Fruit fly (Drosophila melanogaster) whole organism, embryonic: ENCODE measurements around the gene flfl.

ENCODE experiments used
- BEAF-32 ChIP-seq: fragments of 200-800 bp; sonication (Bioruptor generic); optimal IDR thresholded peaks from 3 replicates; lab custom pipeline; 2017; ENCODE audit warnings: missing biosample characterization, missing genetic modification characterization, mild to moderate bottlenecking, moderate library complexity, missing genetic modification reagents
- Blimp-1 ChIP-seq: fragments of 200-800 bp; sonication (Bioruptor generic); optimal IDR thresholded peaks from 3 replicates; lab custom pipeline; 2018; ENCODE audit warnings: missing biosample characterization, missing genetic modification characterization, mild to moderate bottlenecking, moderate library complexity, missing genetic modification reagents
- CG1024 ChIP-seq: fragments of 200-800 bp; sonication (Bioruptor generic); IDR thresholded peaks from 2 replicates; pipeline ENCODE4 v1.3.6; 2022; ENCODE audit warnings: missing biosample characterization, missing genetic modification characterization
- CG10543 ChIP-seq: fragments of 200-800 bp; sonication (Bioruptor generic); optimal IDR thresholded peaks from 3 replicates; lab custom pipeline; 2017; ENCODE audit warnings: missing biosample characterization, mild to moderate bottlenecking, missing genetic modification characterization, moderate library complexity
- CG11560 ChIP-seq: fragments of 200-800 bp; sonication (Bioruptor generic); IDR thresholded peaks from 3 replicates; pipeline ENCODE4 v1.3.6; 2022; ENCODE audit warnings: missing biosample characterization, missing genetic modification characterization
- CG12659 ChIP-seq: fragments of 200-800 bp; sonication (Bioruptor generic); optimal IDR thresholded peaks from 3 replicates; lab custom pipeline; 2017; ENCODE audit warnings: mild to moderate bottlenecking, missing biosample characterization, missing genetic modification reagents, missing genetic modification characterization
- CG13296 ChIP-seq: fragments of 200-800 bp; sonication (Bioruptor generic); optimal IDR thresholded peaks from 3 replicates; lab custom pipeline; 2018; ENCODE audit warnings: missing biosample characterization, mild to moderate bottlenecking, missing genetic modification characterization
- CG14014 ChIP-seq: fragments of 200-800 bp; sonication (Bioruptor generic); IDR thresholded peaks from 2 replicates; pipeline ENCODE4 v1.3.6; 2022; ENCODE audit warnings: missing biosample characterization, missing genetic modification characterization
- CG14860 ChIP-seq: fragments of 200-800 bp; sonication (Bioruptor generic); IDR thresholded peaks from 3 replicates; pipeline ENCODE4 v1.3.6; 2022; ENCODE audit warnings: missing biosample characterization, missing genetic modification characterization; ENCODE audit not compliant: partially characterized antibody
- CG1529 ChIP-seq: fragments of 200-800 bp; sonication (Bioruptor generic); optimal IDR thresholded peaks from 3 replicates; lab custom pipeline; 2018; ENCODE audit warnings: missing biosample characterization, missing genetic modification characterization
- CG17359 ChIP-seq: fragments of 200-800 bp; sonication (Bioruptor generic); optimal IDR thresholded peaks from 3 replicates; lab custom pipeline; 2018; ENCODE audit warnings: missing biosample characterization, mild to moderate bottlenecking, missing genetic modification characterization, moderate library complexity
- CG17912 ChIP-seq: fragments of 200-800 bp; sonication (Bioruptor generic); optimal IDR thresholded peaks from 2 replicates; lab custom pipeline; 2018; ENCODE audit warnings: missing biosample characterization, mild to moderate bottlenecking, missing genetic modification characterization
- CG1832 ChIP-seq: fragments of 200-800 bp; sonication (Bioruptor generic); optimal IDR thresholded peaks from 2 replicates; lab custom pipeline; 2017; ENCODE audit warnings: missing biosample characterization, mild to moderate bottlenecking, missing genetic modification characterization, inconsistent platforms
- CG2202 ChIP-seq: fragments of 200-800 bp; sonication (Bioruptor generic); optimal IDR thresholded peaks from 2 replicates; lab custom pipeline; 2018; ENCODE audit warnings: missing biosample characterization, mild to moderate bottlenecking, missing genetic modification characterization
- CG30403 ChIP-seq: fragments of 200-800 bp; sonication (Bioruptor generic); optimal IDR thresholded peaks from 3 replicates; lab custom pipeline; 2016; ENCODE audit warnings: missing biosample characterization, missing genetic modification characterization
- CG6683 ChIP-seq: fragments of 200-800 bp; sonication (Bioruptor generic); optimal IDR thresholded peaks from 2 replicates; lab custom pipeline; 2017; ENCODE audit warnings: missing biosample characterization, mild to moderate bottlenecking, missing genetic modification characterization, missing genetic modification reagents
- CG8924 ChIP-seq: fragments of 200-800 bp; optimal IDR thresholded peaks from 3 replicates; lab custom pipeline; 2019; ENCODE audit warnings: missing biosample characterization, mild to moderate bottlenecking, missing genetic modification characterization, moderate library complexity
- CG9437 ChIP-seq: fragments of 200-800 bp; sonication (Bioruptor generic); optimal IDR thresholded peaks from 2 replicates; lab custom pipeline; 2018; ENCODE audit warnings: missing biosample characterization, mild to moderate bottlenecking, missing genetic modification characterization
- CG9727 ChIP-seq: fragments of 200-800 bp; sonication (Bioruptor generic); optimal IDR thresholded peaks from 3 replicates; lab custom pipeline; 2017; ENCODE audit warnings: missing biosample characterization, mild to moderate bottlenecking, missing genetic modification characterization
- Dad ChIP-seq: fragments of 200-800 bp; sonication (Bioruptor generic); optimal IDR thresholded peaks from 3 replicates; lab custom pipeline; 2016; ENCODE audit warnings: missing biosample characterization, missing genetic modification characterization
- Deaf1 ChIP-seq: fragments of 200-800 bp; optimal IDR thresholded peaks from 3 replicates; lab custom pipeline; 2019; ENCODE audit warnings: missing biosample characterization, mild to moderate bottlenecking, missing genetic modification characterization, moderate library complexity
- Dip2 ChIP-seq: fragments of 200-800 bp; sonication (Bioruptor generic); IDR thresholded peaks from 2 replicates; pipeline ENCODE4 v1.3.6; 2022; ENCODE audit warnings: missing biosample characterization, missing genetic modification characterization
- Ets65A ChIP-seq: fragments of 200-800 bp; sonication (Bioruptor generic); peaks from one replicate; lab custom pipeline; 2016; ENCODE audit warnings: missing biosample characterization, missing genetic modification characterization
- Gug ChIP-seq: fragments of 200-800 bp; sonication (Bioruptor generic); IDR thresholded peaks from 4 replicates; pipeline ENCODE4 v1.3.6; 2022; ENCODE audit warnings: missing biosample characterization, missing genetic modification characterization
- Hr51 ChIP-seq, 2 experiments: fragments of 200-800 bp; sonication (Bioruptor generic); optimal IDR thresholded peaks; 2 replicates in 1 of 2; 3 replicates in 1 of 2; lab custom pipeline; 2016 to 2018; ENCODE audit warnings: missing biosample characterization in 2 of 2, missing genetic modification characterization in 2 of 2, mild to moderate bottlenecking in 1 of 2, moderate library complexity in 1 of 2
- Max ChIP-seq: fragments of 200-800 bp; sonication (Bioruptor generic); optimal IDR thresholded peaks from 2 replicates; lab custom pipeline; 2016; ENCODE audit warnings: missing biosample characterization, mild to moderate bottlenecking, missing genetic modification characterization
- amos ChIP-seq: fragments of 200-800 bp; sonication (Bioruptor generic); IDR thresholded peaks from 2 replicates; pipeline ENCODE4 v1.3.6; 2022; ENCODE audit warnings: missing biosample characterization, missing genetic modification characterization; ENCODE audit not compliant: partially characterized antibody
- az2 ChIP-seq: fragments of 200-800 bp; sonication (Bioruptor generic); optimal IDR thresholded peaks from 3 replicates; lab custom pipeline; 2016; ENCODE audit warnings: missing biosample characterization, missing genetic modification characterization
- bigmax ChIP-seq: fragments of 200-800 bp; sonication (Bioruptor generic); optimal IDR thresholded peaks from 2 replicates; lab custom pipeline; 2018; ENCODE audit warnings: missing biosample characterization, mild to moderate bottlenecking, missing genetic modification characterization
- corto ChIP-seq: fragments of 200-800 bp; sonication (Bioruptor generic); optimal IDR thresholded peaks from 2 replicates; lab custom pipeline; 2016; ENCODE audit warnings: missing biosample characterization, mild to moderate bottlenecking, missing genetic modification characterization, moderate library complexity
- crol ChIP-seq: fragments of 200-800 bp; sonication (Bioruptor generic); IDR thresholded peaks from 2 replicates; pipeline ENCODE4 v1.3.6; 2022; ENCODE audit warnings: missing biosample characterization, missing genetic modification characterization
- eve ChIP-seq, 2 experiments: fragments of >200 bp; optimal IDR thresholded peaks; 2 replicates each; lab custom pipeline; 2017; ENCODE audit warnings: missing biosample characterization in 2 of 2, missing genetic modification characterization in 2 of 2
- hkb ChIP-seq, 2 experiments: fragments of 200-800 bp in 1 of 2; fragments of >200 bp in 1 of 2; sonication (Bioruptor generic) in 1 of 2; IDR thresholded peaks in 1 of 2; optimal IDR thresholded peaks in 1 of 2; 2 replicates each; pipeline versions ENCODE4 v1.3.6 to Lab custom; 2017 to 2022; ENCODE audit warnings: missing biosample characterization in 1 of 2, missing genetic modification characterization in 1 of 2
- inv ChIP-seq: fragments of 200-800 bp; sonication (Bioruptor generic); IDR thresholded peaks from 2 replicates; pipeline ENCODE4 v1.3.6; 2022; ENCODE audit warnings: missing biosample characterization, missing genetic modification characterization; ENCODE audit not compliant: partially characterized antibody
- jigr1 ChIP-seq: fragments of 200-800 bp; sonication (Bioruptor generic); IDR thresholded peaks from 3 replicates; pipeline ENCODE4 v1.3.6; 2022; ENCODE audit warnings: missing biosample characterization, missing genetic modification characterization
- nau ChIP-seq: fragments of 200-800 bp; sonication (Bioruptor generic); optimal IDR thresholded peaks from 3 replicates; lab custom pipeline; 2017; ENCODE audit warnings: missing biosample characterization, mild to moderate bottlenecking, missing genetic modification characterization, missing genetic modification reagents
- nerfin-2 ChIP-seq: fragments of 200-800 bp; sonication (Bioruptor generic); IDR thresholded peaks from 2 replicates; pipeline ENCODE4 v1.3.6; 2022; ENCODE audit warnings: missing biosample characterization, missing genetic modification characterization; ENCODE audit not compliant: partially characterized antibody
- peb ChIP-seq: fragments of 200-800 bp; sonication (Bioruptor generic); IDR thresholded peaks from 2 replicates; pipeline ENCODE4 v1.3.6; 2022; ENCODE audit warnings: missing biosample characterization, missing genetic modification characterization
- pita ChIP-seq: fragments of 200-800 bp; sonication (Bioruptor generic); optimal IDR thresholded peaks from 2 replicates; lab custom pipeline; 2017; ENCODE audit warnings: missing biosample characterization, mild to moderate bottlenecking, missing genetic modification characterization
- sug ChIP-seq: fragments of 200-800 bp; optimal IDR thresholded peaks from 2 replicates; lab custom pipeline; 2019; ENCODE audit warnings: missing biosample characterization, mild to moderate bottlenecking, missing genetic modification characterization, moderate library complexity
- tup ChIP-seq: fragments of 200-800 bp; sonication (Bioruptor generic); optimal IDR thresholded peaks from 2 replicates; lab custom pipeline; 2016; ENCODE audit warnings: missing biosample characterization, mild to moderate bottlenecking, missing genetic modification characterization, moderate library complexity
- twi ChIP-seq: fragments of 200-800 bp; optimal IDR thresholded peaks from 2 replicates; lab custom pipeline; 2019; ENCODE audit warnings: missing biosample characterization, mild to moderate bottlenecking, missing genetic modification characterization, moderate library complexity
- vnd ChIP-seq: fragments of 200-800 bp; sonication (Bioruptor generic); IDR thresholded peaks from 3 replicates; pipeline ENCODE4 v1.3.6; 2022; ENCODE audit warnings: missing biosample characterization, missing genetic modification characterization; ENCODE audit not compliant: partially characterized antibody

The flfl gene

DNA sequence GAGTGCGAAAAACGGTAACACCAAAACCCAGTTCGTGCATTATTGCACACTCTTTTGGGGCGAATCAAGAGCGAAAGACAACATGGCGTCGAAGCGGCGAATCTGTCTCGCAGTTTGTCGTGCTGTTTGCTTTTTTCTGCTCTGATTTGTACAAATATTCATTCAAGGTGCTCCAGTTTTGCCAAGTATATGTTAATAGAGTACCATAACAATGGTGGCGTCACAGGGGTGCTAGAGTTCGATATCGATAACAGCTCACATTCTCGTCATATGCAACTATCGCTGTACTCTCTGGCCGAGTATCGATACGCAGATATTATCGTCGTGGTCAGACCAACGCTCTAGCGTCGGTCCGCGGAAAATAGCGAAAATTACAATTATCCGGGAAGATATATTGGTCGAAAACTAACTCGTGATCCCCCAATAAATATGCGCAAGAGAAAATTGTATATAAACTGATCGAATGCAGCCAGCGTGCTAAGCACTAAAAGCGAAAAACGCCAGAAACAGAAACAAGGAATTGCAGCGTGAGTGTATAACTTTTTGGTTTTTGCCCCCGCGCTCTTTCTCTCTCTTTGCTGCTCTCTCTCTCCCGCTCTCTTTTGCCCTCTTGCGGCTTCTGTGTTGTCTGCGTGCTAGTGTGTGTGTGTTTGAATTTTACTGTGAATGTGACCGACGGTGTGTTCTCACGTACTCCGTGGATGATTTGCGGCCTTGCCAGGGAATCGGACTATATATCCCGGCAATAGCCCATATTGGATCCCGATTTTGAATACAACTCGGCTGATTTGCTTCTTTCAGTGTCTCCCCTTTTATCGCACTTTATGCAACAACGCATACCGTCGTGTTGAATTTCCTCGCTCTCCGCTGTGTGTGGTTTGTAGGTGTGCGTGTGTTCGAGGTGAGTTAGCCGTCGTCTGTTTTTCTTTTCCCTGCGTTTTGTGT, at the start of gene flfl (continued):
- TF ChIP-seq pita (GFP tag; lab: Kevin White, UChicago) (no peak), CG6683 (GFP tag; lab: Kevin White, UChicago) (no peak), CG17359 (tag; lab: Kevin White, UChicago) (no peak), inv (GFP tag; lab: Robert Waterston, UW) (no peak), vnd (GFP tag; lab: Robert Waterston, UW) (no peak), nau (GFP tag; lab: Kevin White, UChicago) (no peak), Blimp-1 (GFP tag; lab: Kevin White, UChicago) (no peak), Dad (GFP tag; lab: Kevin White, UChicago) (no peak), CG11560 (tag; lab: Robert Waterston, UW) (no peak), nerfin-2 (GFP tag; lab: Robert Waterston, UW) (no peak), amos (GFP tag; lab: Robert Waterston, UW) (no peak), CG2202 (tag; lab: Kevin White, UChicago) (no peak), Ets65A (GFP tag; lab: Kevin White, UChicago) (no peak), BEAF-32 (GFP tag; lab: Kevin White, UChicago) (peak; percentile 98), CG17912 (GFP tag; lab: Kevin White, UChicago) (no peak), corto (GFP tag; lab: Kevin White, UChicago) (no peak), CG1529 (GFP tag; lab: Kevin White, UChicago) (no peak), CG13296 (no peak), CG14860 (GFP tag; lab: Robert Waterston, UW) (no peak)

dm6 chr3R:13644778-13645660, 38.7 kb upstream of the flfl start:
- TF ChIP-seq Dip2 (GFP tag; lab: Robert Waterston, UW) (no peak), CG12659 (peak; percentile 52), CG9437 (GFP tag; lab: Kevin White, UChicago) (peak; percentile 92), CG6683 (GFP tag; lab: Kevin White, UChicago) (peak; percentile 25), az2 (GFP tag; lab: Kevin White, UChicago) (peak; percentile 22), CG8924 (tag; lab: Kevin White, UChicago) (peak; percentile 46), Hr51 (GFP tag; optimal IDR thresholded peaks at IDR 0.05; lab: Kevin White, UChicago) (no peak), hkb (optimal IDR thresholded peaks at IDR 0.05; lab: Kevin White, UChicago) (no peak), hkb (GFP tag; IDR thresholded peaks at IDR 0.05; lab: Robert Waterston, UW) (peak; percentile 59), CG14014 (peak; percentile 53; the same call in 1 of the 2 replicates), bigmax (GFP tag; lab: Kevin White, UChicago) (peak; percentile 97), CG10543 (GFP tag; lab: Kevin White, UChicago) (peak; percentile 19), Deaf1 (tag; lab: Kevin White, UChicago) (peak; percentile 63), Max (GFP tag; lab: Kevin White, UChicago) (peak; percentile 46), peb (peak; percentile 6; the same call in 1 of the 2 replicates), CG1832 (GFP tag; lab: Kevin White, UChicago) (peak; percentile 53), twi (no peak), eve (GFP tag; optimal IDR thresholded peaks at IDR 0.05; lab: Kevin White, UChicago) (peak in 1 of 2 experiments; percentile 13), CG30403 (GFP tag; lab: Kevin White, UChicago) (peak; percentile 30), sug (peak; percentile 41), tup (GFP tag; lab: Kevin White, UChicago) (peak; percentile 18), CG1024 (GFP tag; lab: Robert Waterston, UW) (no peak), crol (peak; percentile 89), jigr1 (GFP tag; lab: Robert Waterston, UW) (no peak), Gug (no peak), CG9727 (GFP tag; lab: Kevin White, UChicago) (no peak), nau (GFP tag; lab: Kevin White, UChicago) (peak; percentile 39)
